Fruit fly (Drosophila melanogaster): ENCODE data around the gene fbp.

fbp gene

dm6 chr2L:19791321-19792281 lies 27.7 kb upstream of the fbp start, which contains the start of the genes CdGAPr and CG10466 (continued):
- TF ChIP-seq mld (GFP tag; IDR thresholded peaks at IDR 0.05; ENCODE audit: partially characterized antibody) = no peak
- peak; percentile 60 for TF ChIP-seq Dref (GFP tag; IDR thresholded peaks at IDR 0.05)
- no peak for TF ChIP-seq CG4404 (GFP tag; IDR thresholded peaks at IDR 0.05)
- TF ChIP-seq cas (GFP tag; IDR thresholded peaks at IDR 0.05) = no peak
- peak; percentile 33 for TF ChIP-seq CG7987 (GFP tag; optimal IDR thresholded peaks at IDR 0.05)
- 0 out of 2 replicates have a peak, but pooled peaks have one; percentile 20 for TF ChIP-seq bowl (GFP tag; IDR thresholded peaks at IDR 0.05)
- TF ChIP-seq tll (GFP tag; optimal IDR thresholded peaks at IDR 0.05) = no peak
- no peak for TF ChIP-seq fu2 (GFP tag; optimal IDR thresholded peaks at IDR 0.05)
- no peak for TF ChIP-seq CG11093 (GFP tag; IDR thresholded peaks at IDR 0.05)
- TF ChIP-seq MTF-1 (GFP tag; optimal IDR thresholded peaks at IDR 0.05; ENCODE audit: borderline replicate concordance) = peak; percentile 25
- TF ChIP-seq jumu (GFP tag; optimal IDR thresholded peaks at IDR 0.05) = no peak
- no peak for TF ChIP-seq Hmx (GFP tag; optimal IDR thresholded peaks at IDR 0.05)
- no peak for TF ChIP-seq seq (GFP tag; IDR thresholded peaks at IDR 0.05)
- peak; percentile 5 for TF ChIP-seq CG6765 (GFP tag; optimal IDR thresholded peaks at IDR 0.05)
- no peak; the same call in 2 of the 3 replicates for TF ChIP-seq Opbp (GFP tag; IDR thresholded peaks at IDR 0.05; ENCODE audit: partially characterized antibody)
- TF ChIP-seq vfl (GFP tag; optimal IDR thresholded peaks at IDR 0.05) = no peak
- no peak for TF ChIP-seq CG7928 (GFP tag; optimal IDR thresholded peaks at IDR 0.05)
- TF ChIP-seq lilli (GFP tag; optimal IDR thresholded peaks at IDR 0.05) = no peak
- TF ChIP-seq ind (GFP tag; optimal IDR thresholded peaks at IDR 0.05) = no peak
- no peak for TF ChIP-seq CG7839 (tag; optimal IDR thresholded peaks at IDR 0.05)
- TF ChIP-seq chm (GFP tag; IDR thresholded peaks at IDR 0.05) = peak; percentile 44; the same call in 1 of the 2 replicates
- TF ChIP-seq HLH3B (GFP tag; IDR thresholded peaks at IDR 0.05) = no peak; the same call in 1 of the 2 replicates
- no peak for TF ChIP-seq Dad (GFP tag; optimal IDR thresholded peaks at IDR 0.05)
- no peak for TF ChIP-seq gce (GFP tag; IDR thresholded peaks at IDR 0.05)
- no peak for TF ChIP-seq Hr51 (GFP tag; optimal IDR thresholded peaks at IDR 0.05)
- peak; percentile 5; the same call in 1 of the 2 replicates for TF ChIP-seq E2f2 (GFP tag; IDR thresholded peaks at IDR 0.05)
- TF ChIP-seq C15 (GFP tag; IDR thresholded peaks at IDR 0.05) = no peak
- no peak for TF ChIP-seq lov (optimal IDR thresholded peaks at IDR 0.05)
- no peak for TF ChIP-seq lov (GFP tag; IDR thresholded peaks at IDR 0.05)
- TF ChIP-seq CG2678 (tag; optimal IDR thresholded peaks at IDR 0.05) = no peak
- no peak for TF ChIP-seq Gsc (GFP tag; IDR thresholded peaks at IDR 0.05)
- TF ChIP-seq Dbx (GFP tag; IDR thresholded peaks at IDR 0.05) = peak; percentile 17; the same call in 1 of the 3 replicates
- peak; percentile 1 for TF ChIP-seq Mes4 (GFP tag; optimal IDR thresholded peaks at IDR 0.05)
- TF ChIP-seq schlank (tag; optimal IDR thresholded peaks at IDR 0.05) = no peak
- no peak for TF ChIP-seq zf30C (GFP tag; optimal IDR thresholded peaks at IDR 0.05)
- TF ChIP-seq CG18764 (GFP tag; optimal IDR thresholded peaks at IDR 0.05) = no peak
- TF ChIP-seq CG17186 (GFP tag; optimal IDR thresholded peaks at IDR 0.05) = peak; percentile 24
- TF ChIP-seq Adf1 (GFP tag; IDR thresholded peaks at IDR 0.05) = no peak
- TF ChIP-seq pan (optimal IDR thresholded peaks at IDR 0.05) = no peak
- TF ChIP-seq pan (GFP tag; optimal IDR thresholded peaks at IDR 0.05 in 1 of 2, IDR thresholded peaks at IDR 0.05 in 1 of 2) = no peak
- TF ChIP-seq CG3847 (GFP tag; IDR thresholded peaks at IDR 0.05) = no peak
- TF ChIP-seq Drgx (GFP tag; IDR thresholded peaks at IDR 0.05) = no peak
- TF ChIP-seq wek (GFP tag; optimal IDR thresholded peaks at IDR 0.05) = peak; percentile 47
- no peak for TF ChIP-seq CG7372 (GFP tag; IDR thresholded peaks at IDR 0.05)
- no peak for TF ChIP-seq emc (GFP tag; optimal IDR thresholded peaks at IDR 0.05)
- no peak for TF ChIP-seq CG14667 (GFP tag; IDR thresholded peaks at IDR 0.05)
- TF ChIP-seq crp (GFP tag; optimal IDR thresholded peaks at IDR 0.05) = no peak
- TF ChIP-seq NfI (GFP tag; optimal IDR thresholded peaks at IDR 0.05) = no peak
- no peak for TF ChIP-seq Max (GFP tag; optimal IDR thresholded peaks at IDR 0.05)
